Worm (Caenorhabditis elegans): ENCODE measurements around the gene sma-6.

DNA sequence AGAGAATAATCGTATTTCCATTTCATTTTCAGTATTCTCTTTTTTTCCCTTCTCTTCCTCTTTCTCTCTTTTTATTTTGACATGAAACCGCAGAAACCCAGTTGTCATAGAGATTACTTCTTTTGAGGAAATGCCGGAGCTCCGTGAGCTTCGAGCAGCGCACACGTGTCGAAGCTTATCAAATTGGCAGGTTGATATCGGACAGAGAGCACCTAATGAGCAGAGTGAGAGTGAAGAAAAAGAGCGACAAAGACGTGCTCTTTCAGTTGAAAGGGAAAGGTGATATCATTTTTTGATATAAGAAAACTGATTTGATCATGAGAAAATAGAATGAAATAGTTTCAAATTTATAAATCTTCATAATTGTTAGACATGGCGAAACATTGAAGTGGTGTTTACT, 11.1 kb downstream of the sma-6 start, which contains the start of gene C32D5.14:
- TF ChIP-seq him-1 (tag; optimal IDR thresholded peaks at IDR 0.05) (no peak), W03F9.2 (tag; optimal IDR thresholded peaks at IDR 0.05) (no peak)

Measured in whole organism, L4/young adult.